Worm (Caenorhabditis elegans) whole organism, dauer: Measurements from ENCODE around the gene cct-4.

Experiments used
- unc-62 ChIP-seq: sonication (generic microtip); optimal IDR thresholded peaks from 2 replicates; lab custom pipeline; 2017; ENCODE audit warnings: missing biosample characterization, missing genetic modification reagents, missing genetic modification characterization

The cct-4 gene

ce11 chrII:8283158-8283717 lies at the start of gene cct-4, which contains the start of gene nst-1:
cct-4 (plus strand) TSS chrII:8283667.
nst-1 (minus strand) TSS chrII:8283208.
- TF ChIP-seq unc-62 (GFP tag; lab: Kevin White, UChicago), result no peak

- TF ChIP-seq unc-62 (GFP tag; lab: Kevin White, UChicago), result no peak
These were observed 45.3 kb upstream of the cct-4 start, which contains the start of gene nlp-5 for ce11 chrII:8238155-8238554. nlp-5 (plus strand) TSS chrII:8238455.

ce11 chrII:8246476-8246875 lies 37.0 kb upstream of the cct-4 start, which contains the start of gene F35C11.3:
F35C11.3 (plus strand) TSS chrII:8246776.
- TF ChIP-seq unc-62 (GFP tag; lab: Kevin White, UChicago), result no peak

- no peak for TF ChIP-seq unc-62 (GFP tag; lab: Kevin White, UChicago)
These were observed 34.7 kb upstream of the cct-4 start, which contains the start of the genes F35C11.2 and F35C11.4 for ce11 chrII:8248745-8249144. F35C11.2 (minus strand) TSS chrII:8248834. F35C11.4 (plus strand) TSS chrII:8249004.

ce11 chrII:8249710-8250109 lies 33.8 kb upstream of the cct-4 start:
- TF ChIP-seq unc-62 (GFP tag; lab: Kevin White, UChicago), result no peak

ce11 chrII:8253160-8253793 lies 30.2 kb upstream of the cct-4 start, which contains the start of gene F35C11.5:
F35C11.5 (plus strand) TSS chrII:8253743.
- TF ChIP-seq unc-62 (GFP tag; lab: Kevin White, UChicago), result no peak

- TF ChIP-seq unc-62 (GFP tag; lab: Kevin White, UChicago), result no peak
These were observed 27.5 kb upstream of the cct-4 start, which contains the start of gene F35C11.7 for ce11 chrII:8256013-8256412. F35C11.7 (plus strand) TSS chrII:8256313.

- no peak for TF ChIP-seq unc-62 (GFP tag; lab: Kevin White, UChicago)
These were observed 24.4 kb upstream of the cct-4 start, which contains the start of gene F35C11.6 for ce11 chrII:8259038-8259437. F35C11.6 (minus strand) TSS chrII:8259138.

- TF ChIP-seq unc-62 (GFP tag; lab: Kevin White, UChicago), result no peak
These were observed 23.8 kb upstream of the cct-4 start for ce11 chrII:8259674-8260073.

- TF ChIP-seq unc-62 (GFP tag; lab: Kevin White, UChicago), result no peak
These were observed 19.9 kb upstream of the cct-4 start for ce11 chrII:8263562-8263961.

ce11 chrII:8264619-8265018 lies 18.8 kb upstream of the cct-4 start, which contains the start of gene srdh-1:
srdh-1 (plus strand) TSS chrII:8264661.
- TF ChIP-seq unc-62 (GFP tag; lab: Kevin White, UChicago), result no peak

ce11 chrII:8266559-8266958 lies 16.9 kb upstream of the cct-4 start:
- no peak for TF ChIP-seq unc-62 (GFP tag; lab: Kevin White, UChicago)

ce11 chrII:8267679-8268078 lies 15.8 kb upstream of the cct-4 start:
- TF ChIP-seq unc-62 (GFP tag; lab: Kevin White, UChicago), result no peak

ce11 chrII:8269351-8269750 lies 14.1 kb upstream of the cct-4 start, which contains the start of gene K01C8.2:
K01C8.2 (minus strand) TSS chrII:8269451.
- no peak for TF ChIP-seq unc-62 (GFP tag; lab: Kevin White, UChicago)

ce11 chrII:8269855-8270647 lies 13.4 kb upstream of the cct-4 start, which contains the start of gene tdc-1:
tdc-1 (plus strand) TSS chrII:8270597.
- no peak for TF ChIP-seq unc-62 (GFP tag; lab: Kevin White, UChicago)

- TF ChIP-seq unc-62 (GFP tag; lab: Kevin White, UChicago), result no peak
These were observed 10.4 kb upstream of the cct-4 start for ce11 chrII:8273060-8273459.
